Fruit fly (Drosophila melanogaster): ENCODE measurements around the gene Sfp36F.

Gene Sfp36F

DNA sequence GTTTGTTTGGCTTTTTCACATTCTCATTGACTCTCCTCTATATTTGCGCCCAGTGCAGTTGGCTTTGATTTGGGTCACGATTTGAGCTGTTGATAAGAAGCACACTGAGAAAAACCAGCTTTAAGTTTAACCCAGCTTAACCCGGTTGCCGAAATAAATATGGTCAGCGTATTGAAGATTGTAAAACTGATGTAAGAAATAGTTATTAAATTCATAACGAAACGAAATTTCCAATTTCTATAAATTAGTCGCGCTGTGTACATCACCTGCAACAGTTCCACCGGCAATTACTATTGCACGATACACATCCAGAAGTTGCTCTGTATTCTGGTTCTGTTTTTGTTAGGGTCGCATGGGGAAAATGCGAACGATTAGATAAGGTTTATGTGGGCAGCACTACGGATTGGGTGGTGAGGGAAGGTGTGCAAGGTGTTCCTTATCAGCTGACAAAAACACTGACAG, 32.8 kb downstream of the Sfp36F start (continued):
- TF ChIP-seq nom (GFP tag; optimal IDR thresholded peaks at IDR 0.05) (no peak), ato (GFP tag; IDR thresholded peaks at IDR 0.05; ENCODE audit: partially characterized antibody) (no peak), eve (GFP tag; optimal IDR thresholded peaks at IDR 0.05) (peak in 1 of 2 experiments; percentile 94), ham (GFP tag; IDR thresholded peaks at IDR 0.05) (no peak), lov (optimal IDR thresholded peaks at IDR 0.05) (no peak), lov (GFP tag; IDR thresholded peaks at IDR 0.05) (peak; percentile 82), al (GFP tag; IDR thresholded peaks at IDR 0.05) (0 out of 2 replicates have a peak, but pooled peaks have one; percentile 14), CG10959 (GFP tag; IDR thresholded peaks at IDR 0.05) (peak; percentile 76; the same call in 1 of the 2 replicates), CG7372 (GFP tag; IDR thresholded peaks at IDR 0.05) (peak; percentile 63), CG4854 (GFP tag; optimal IDR thresholded peaks at IDR 0.05) (peak; percentile 70), CG6654 (GFP tag; optimal IDR thresholded peaks at IDR 0.05) (peak; percentile 60), phol (tag; optimal IDR thresholded peaks at IDR 0.05) (peak; percentile 88), CG9437 (GFP tag; optimal IDR thresholded peaks at IDR 0.05) (peak; percentile 67), Dip2 (GFP tag; IDR thresholded peaks at IDR 0.05) (no peak), luna (GFP tag; optimal IDR thresholded peaks at IDR 0.05) (no peak), MESR4 (GFP tag; optimal IDR thresholded peaks at IDR 0.05) (peak; percentile 13), gcm (GFP tag; optimal IDR thresholded peaks at IDR 0.05) (peak; percentile 84), CG6765 (GFP tag; optimal IDR thresholded peaks at IDR 0.05) (peak; percentile 16), nmo (GFP tag; optimal IDR thresholded peaks at IDR 0.05) (peak; percentile 90), wek (GFP tag; optimal IDR thresholded peaks at IDR 0.05) (peak; percentile 74), lmd (GFP tag; IDR thresholded peaks at IDR 0.05) (peak; percentile 88), E2f1 (GFP tag; IDR thresholded peaks at IDR 0.05) (peak; percentile 81), vnd (GFP tag; IDR thresholded peaks at IDR 0.05; ENCODE audit: partially characterized antibody) (no peak), Nf-YA (GFP tag; IDR thresholded peaks at IDR 0.05) (peak; percentile 72; the same call in 1 of the 2 replicates), crol (GFP tag; IDR thresholded peaks at IDR 0.05) (peak; percentile 74), pita (GFP tag; optimal IDR thresholded peaks at IDR 0.05) (no peak), tna (GFP tag; IDR thresholded peaks at IDR 0.05; ENCODE audit: partially characterized antibody) (no peak), YL-1 (GFP tag; optimal IDR thresholded peaks at IDR 0.05) (peak; percentile 25), CG16813 (GFP tag; IDR thresholded peaks at IDR 0.05; ENCODE audit: partially characterized antibody) (no peak), CG4820 (GFP tag; optimal IDR thresholded peaks at IDR 0.05) (peak; percentile 78), CG8765 (GFP tag; IDR thresholded peaks at IDR 0.05) (no peak), ab (GFP tag; optimal IDR thresholded peaks at IDR 0.05) (peak; percentile 47), CG1233 (GFP tag; optimal IDR thresholded peaks at IDR 0.05) (peak; percentile 84), CG16779 (GFP tag; IDR thresholded peaks at IDR 0.05) (no peak), chif (GFP tag; optimal IDR thresholded peaks at IDR 0.05) (peak; percentile 89 to 90), CG7839 (tag; optimal IDR thresholded peaks at IDR 0.05) (peak; percentile 91), lilli (GFP tag; optimal IDR thresholded peaks at IDR 0.05) (peak; percentile 82), bab2 (GFP tag; optimal IDR thresholded peaks at IDR 0.05) (peak; percentile 85), CG10431 (GFP tag; optimal IDR thresholded peaks at IDR 0.05) (peak; percentile 71), Oaz (GFP tag; IDR thresholded peaks at IDR 0.05) (peak; percentile 74), CG18476 (GFP tag; optimal IDR thresholded peaks at IDR 0.05) (peak; percentile 74), Sox100B (GFP tag; optimal IDR thresholded peaks at IDR 0.05) (peak; percentile 84), Dip3 (GFP tag; optimal IDR thresholded peaks at IDR 0.05) (peak; percentile 67), jing (GFP tag; optimal IDR thresholded peaks at IDR 0.05) (peak; percentile 83), CG32767 (GFP tag; IDR thresholded peaks at IDR 0.05) (peak; percentile 72), dati (GFP tag; IDR thresholded peaks at IDR 0.05) (peak; percentile 80), Gug (GFP tag; IDR thresholded peaks at IDR 0.05) (peak; percentile 79), E2f2 (GFP tag; IDR thresholded peaks at IDR 0.05) (peak; percentile 58), D19A (tag; optimal IDR thresholded peaks at IDR 0.05) (peak; percentile 82), Ets65A (GFP tag) (peak; percentile 98), HmgD (GFP tag; optimal IDR thresholded peaks at IDR 0.05) (peak; percentile 41)
